Worm (Caenorhabditis elegans) whole organism, L1 larva: ENCODE data around the gene T19D7.5.

Experiments used
- C04F5.9 ChIP-seq: sonication (generic microtip); optimal IDR thresholded peaks from 2 replicates; lab custom pipeline; 2016; ENCODE audit warnings: missing genetic modification characterization, missing compliant biosample characterization
- alr-1 ChIP-seq: fragments of 200-800 bp; sonication (Bioruptor generic); optimal IDR thresholded peaks from 2 replicates; lab custom pipeline; 2018; ENCODE audit warnings: borderline replicate concordance, mild to moderate bottlenecking, missing genetic modification characterization, missing compliant biosample characterization
- aly-2 ChIP-seq: fragments of 150-350 bp; optimal IDR thresholded peaks from 2 replicates; lab custom pipeline; 2014; ENCODE audit warnings: missing biosample characterization, missing genetic modification characterization
- ama-1 ChIP-seq: fragments of 150-350 bp; optimal IDR thresholded peaks from 2 replicates; lab custom pipeline; 2014
- ceh-82 ChIP-seq, 3 experiments: fragments of 150-350 bp in 1 of 3; sonication (generic microtip) in 2 of 3; optimal IDR thresholded peaks; 2 replicates each; lab custom pipeline; 2014 to 2017; ENCODE audit warnings: missing biosample characterization in 3 of 3, missing genetic modification characterization in 3 of 3
- ceh-88 ChIP-seq: fragments of 200-800 bp; sonication (Bioruptor generic); IDR thresholded peaks from 2 replicates; pipeline ENCODE4 v1.3.6; 2022; ENCODE audit warnings: missing genetic modification characterization, missing compliant biosample characterization
- dpl-1 ChIP-seq, 3 experiments: fragments of 150-350 bp in 2 of 3; sonication (generic microtip) in 1 of 3; optimal IDR thresholded peaks; 2 replicates each; lab custom pipeline; 2014 to 2017; ENCODE audit warnings: missing biosample characterization in 3 of 3, missing genetic modification characterization in 3 of 3, missing genetic modification reagents in 3 of 3
- efl-1 ChIP-seq, 4 experiments: fragments of 150-350 bp; optimal IDR thresholded peaks in 3 of 4; peaks in 1 of 4; 1 replicate in 1 of 4; 2 replicates in 3 of 4; lab custom pipeline; 2014; ENCODE audit warnings: missing biosample characterization in 2 of 4, missing genetic modification characterization in 2 of 4, missing genetic modification reagents in 2 of 4
- egl-13 ChIP-seq: sonication (generic microtip); optimal IDR thresholded peaks from 2 replicates; lab custom pipeline; 2016; ENCODE audit warnings: missing genotype, missing genetic modification reagents, missing genetic modification characterization, missing compliant biosample characterization
- elt-2 ChIP-seq: sonication (generic microtip); optimal IDR thresholded peaks from 2 replicates; lab custom pipeline; 2016; ENCODE audit warnings: missing genetic modification characterization, mild to moderate bottlenecking, inconsistent platforms, missing compliant biosample characterization, missing genetic modification reagents
- elt-3 ChIP-seq, 6 experiments: fragments of 150-350 bp in 1 of 6; sonication (generic microtip); optimal IDR thresholded peaks; 2 replicates each; lab custom pipeline; 2017 to 2018; ENCODE audit warnings: missing biosample characterization in 6 of 6, missing genetic modification characterization in 6 of 6, inconsistent platforms in 1 of 6
- fkh-4 ChIP-seq: sonication (generic microtip); optimal IDR thresholded peaks from 2 replicates; lab custom pipeline; 2016; ENCODE audit warnings: missing compliant biosample characterization, missing genetic modification characterization, borderline replicate concordance
- lin-14 ChIP-seq: fragments of 200-800 bp; sonication (Bioruptor generic); optimal IDR thresholded peaks from 2 replicates; lab custom pipeline; 2018; ENCODE audit warnings: mild to moderate bottlenecking, missing genetic modification characterization, moderate library complexity, missing compliant biosample characterization
- lin-15B ChIP-seq: fragments of 150-350 bp; sonication (generic microtip); optimal IDR thresholded peaks from 3 replicates; lab custom pipeline; 2014; ENCODE audit warnings: missing biosample characterization, missing genetic modification characterization
- lin-35 ChIP-seq, 2 experiments: fragments of 150-350 bp; optimal IDR thresholded peaks; 2 replicates each; lab custom pipeline; 2014; ENCODE audit warnings: missing biosample characterization in 2 of 2, missing genetic modification characterization in 2 of 2, missing genetic modification reagents in 2 of 2
- mdl-1 ChIP-seq, 2 experiments: fragments of 150-350 bp; optimal IDR thresholded peaks; 2 replicates each; lab custom pipeline; 2014 to 2017; ENCODE audit warnings: missing biosample characterization in 2 of 2, missing genetic modification characterization in 2 of 2, inconsistent platforms in 1 of 2
- mef-2 ChIP-seq: fragments of 150-350 bp; optimal IDR thresholded peaks from 2 replicates; lab custom pipeline; 2014; ENCODE audit warnings: missing biosample characterization, missing genetic modification characterization
- nhr-12 ChIP-seq: sonication (generic microtip); optimal IDR thresholded peaks from 2 replicates; lab custom pipeline; 2017; ENCODE audit warnings: missing biosample characterization, missing genetic modification characterization
- nhr-28 ChIP-seq: fragments of 150-350 bp; optimal IDR thresholded peaks from 2 replicates; lab custom pipeline; 2014; ENCODE audit warnings: missing biosample characterization, missing genetic modification characterization
- nhr-84 ChIP-seq: sonication (generic microtip); optimal IDR thresholded peaks from 2 replicates; lab custom pipeline; 2017; ENCODE audit warnings: missing biosample characterization, missing genetic modification characterization
- nhr-90 ChIP-seq: sonication (generic microtip); optimal IDR thresholded peaks from 2 replicates; lab custom pipeline; 2016; ENCODE audit warnings: mild to moderate bottlenecking, missing genetic modification characterization, missing compliant biosample characterization; ENCODE audit not compliant: poor library complexity
- pqm-1 ChIP-seq: sonication (generic microtip); optimal IDR thresholded peaks from 3 replicates; lab custom pipeline; 2017; ENCODE audit warnings: missing biosample characterization, missing genetic modification characterization
- rnt-1 ChIP-seq: sonication (generic microtip); optimal IDR thresholded peaks from 2 replicates; lab custom pipeline; 2016; ENCODE audit warnings: mild to moderate bottlenecking, missing genetic modification characterization, moderate library complexity, missing compliant biosample characterization
- skn-1 ChIP-seq: fragments of 150-350 bp; optimal IDR thresholded peaks from 2 replicates; lab custom pipeline; 2014; ENCODE audit warnings: missing biosample characterization, missing genetic modification characterization
- sox-4 ChIP-seq: sonication (generic microtip); optimal IDR thresholded peaks from 2 replicates; lab custom pipeline; 2016; ENCODE audit warnings: missing genetic modification characterization, missing compliant biosample characterization
- tbx-2 ChIP-seq: sonication (generic microtip); optimal IDR thresholded peaks from 2 replicates; lab custom pipeline; 2016; ENCODE audit warnings: missing genetic modification characterization, missing compliant biosample characterization
- unc-130 ChIP-seq: fragments of 150-350 bp; optimal IDR thresholded peaks from 2 replicates; lab custom pipeline; 2017; ENCODE audit warnings: missing biosample characterization, missing genetic modification characterization, inconsistent platforms
- unc-98 ChIP-seq: fragments of 200-800 bp; sonication (Bioruptor generic); IDR thresholded peaks from 2 replicates; pipeline ENCODE4 v1.3.6; 2022; ENCODE audit warnings: missing genetic modification characterization, missing compliant biosample characterization
- xbp-1 ChIP-seq: sonication (generic microtip); optimal IDR thresholded peaks from 2 replicates; lab custom pipeline; 2016; ENCODE audit warnings: missing genetic modification characterization, missing compliant biosample characterization
- zip-4 ChIP-seq: fragments of 200-800 bp; sonication (Bioruptor generic); optimal IDR thresholded peaks from 2 replicates; lab custom pipeline; 2018; ENCODE audit warnings: mild to moderate bottlenecking, missing genetic modification characterization, moderate library complexity, missing compliant biosample characterization

Gene T19D7.5

ce11 chrX:646493-646892 lies 19.5 kb downstream of the T19D7.5 start:
- TF ChIP-seq ama-1 (lab: Kevin White, UChicago) (no peak), elt-2 (tag; lab: Kevin White, UChicago) (peak; percentile 19), nhr-90 (no peak)

ce11 chrX:645589-645988 lies 20.4 kb downstream of the T19D7.5 start:
- peak in 1 of 2 experiments; percentile 11 for TF ChIP-seq lin-35 (GFP tag; optimal IDR thresholded peaks at IDR 0.05; lab: Kevin White, UChicago)
- peak; percentile 19 for TF ChIP-seq nhr-90
- no peak for TF ChIP-seq alr-1 (tag; lab: Kevin White, UChicago)
- peak; percentile 73 for TF ChIP-seq elt-2 (tag; lab: Kevin White, UChicago)
- TF ChIP-seq, all 84 proteins: peak for 3

ce11 chrX:642817-643216 lies 23.2 kb downstream of the T19D7.5 start:
- no peak for TF ChIP-seq dpl-1 (GFP tag; optimal IDR thresholded peaks at IDR 0.05; lab: Kevin White, UChicago)
- TF ChIP-seq lin-14 = no peak
- TF ChIP-seq unc-130 (tag; lab: Kevin White, UChicago) = no peak
- no peak for TF ChIP-seq zip-4
- no peak for TF ChIP-seq fkh-4 (tag; lab: Kevin White, UChicago)

- TF ChIP-seq egl-13 (tag; lab: Kevin White, UChicago) (no peak), ceh-88 (GFP tag; lab: Robert Waterston, UW) (no peak), xbp-1 (no peak), nhr-12 (tag; lab: Kevin White, UChicago) (no peak), unc-98 (GFP tag; lab: Robert Waterston, UW) (no peak)
These were observed 24.6 kb downstream of the T19D7.5 start, which contains the start of gene M6.11 for ce11 chrX:641440-641839. M6.11 (minus strand) TSS chrX:641540.

ce11 chrX:637588-637987 lies 28.4 kb downstream of the T19D7.5 start:
- TF ChIP-seq tbx-2 (tag; lab: Kevin White, UChicago) (peak; percentile 47), mdl-1 (tag; optimal IDR thresholded peaks at IDR 0.05; lab: Kevin White, UChicago) (no peak), elt-2 (tag; lab: Kevin White, UChicago) (peak; percentile 14), pqm-1 (tag; lab: Kevin White, UChicago) (no peak)

- TF ChIP-seq lin-15B (tag; lab: Kevin White, UChicago) (no peak), C04F5.9 (tag; lab: Kevin White, UChicago) (no peak), mef-2 (no peak), nhr-84 (tag; lab: Kevin White, UChicago) (no peak), skn-1 (tag; lab: Kevin White, UChicago) (no peak), nhr-28 (tag; lab: Kevin White, UChicago) (no peak)
- TF ChIP-seq, all 84 proteins: peak for 0
These were observed 29.1 kb downstream of the T19D7.5 start, which contains the start of gene pha-2 for ce11 chrX:636893-637292. pha-2 (minus strand) TSS chrX:636993.

ce11 chrX:629134-629533 lies 36.9 kb downstream of the T19D7.5 start, which contains the start of gene M6.4:
M6.4 (plus strand) TSS chrX:629188.
- TF ChIP-seq elt-3 (tag; optimal IDR thresholded peaks at IDR 0.05; lab: Kevin White, UChicago) (no peak), efl-1 (optimal IDR thresholded peaks at IDR 0.05; lab: Kevin White, UChicago) (no peak), efl-1 (GFP tag; optimal IDR thresholded peaks at IDR 0.05 in 1 of 2; lab: Kevin White, UChicago) (peak in 1 of 2 experiments; percentile 68)
- TF ChIP-seq, all 84 proteins: peak for 1

- TF ChIP-seq lin-15B (tag; lab: Kevin White, UChicago) (no peak), dpl-1 (GFP tag; optimal IDR thresholded peaks at IDR 0.05; lab: Kevin White, UChicago) (no peak), sox-4 (tag; lab: Kevin White, UChicago) (no peak), aly-2 (tag; lab: Kevin White, UChicago) (no peak), ceh-82 (tag; optimal IDR thresholded peaks at IDR 0.05; lab: Kevin White, UChicago) (no peak), rnt-1 (tag; lab: Kevin White, UChicago) (peak; percentile 23)
These were observed 44.3 kb downstream of the T19D7.5 start for ce11 chrX:621688-622087.
